Worm (Caenorhabditis elegans): Measurements from ENCODE around the gene R12C12.7.
A peak's percentile ranks its signal among the peaks of the same experiment; 100 is the strongest.

The R12C12.7 gene

ce11 chrII:6025647-6026046, 30.1 kb downstream of the R12C12.7 start:
- TF ChIP-seq blmp-1 (tag; optimal IDR thresholded peaks at IDR 0.05) (peak; percentile 61), lsy-2 (tag; optimal IDR thresholded peaks at IDR 0.05) (no peak), elt-3 (tag; optimal IDR thresholded peaks at IDR 0.05) (peak in 1 of 6 experiments; percentile 53), jun-1 (tag; optimal IDR thresholded peaks at IDR 0.05) (no peak), nhr-84 (tag; optimal IDR thresholded peaks at IDR 0.05) (no peak), nhr-90 (tag; optimal IDR thresholded peaks at IDR 0.05; ENCODE audit: poor library complexity) (no peak), efl-1 (optimal IDR thresholded peaks at IDR 0.05) (no peak), efl-1 (GFP tag; optimal IDR thresholded peaks at IDR 0.05 in 1 of 2) (no peak), dpl-1 (GFP tag; optimal IDR thresholded peaks at IDR 0.05) (no peak), pax-3 (tag; optimal IDR thresholded peaks at IDR 0.05) (no peak), snu-23 (GFP tag; optimal IDR thresholded peaks at IDR 0.05) (peak; percentile 5), elt-2 (tag; optimal IDR thresholded peaks at IDR 0.05) (peak; percentile 89), nhr-20 (tag; optimal IDR thresholded peaks at IDR 0.05) (peak; percentile 24), mdl-1 (tag; optimal IDR thresholded peaks at IDR 0.05) (no peak), tlp-1 (tag; optimal IDR thresholded peaks at IDR 0.05) (no peak), lin-35 (GFP tag; optimal IDR thresholded peaks at IDR 0.05) (no peak), pqm-1 (tag; optimal IDR thresholded peaks at IDR 0.05) (no peak), lin-39 (tag; optimal IDR thresholded peaks at IDR 0.05) (no peak), xbp-1 (tag; optimal IDR thresholded peaks at IDR 0.05) (no peak), nhr-11 (tag; optimal IDR thresholded peaks at IDR 0.05) (no peak), sptf-1 (tag; optimal IDR thresholded peaks at IDR 0.05) (no peak), ztf-4 (tag; optimal IDR thresholded peaks at IDR 0.05) (no peak), mab-9 (GFP tag; IDR thresholded peaks at IDR 0.05) (no peak), hlh-17 (GFP tag; optimal IDR thresholded peaks at IDR 0.05; ENCODE audit: borderline replicate concordance) (no peak), Y116A8C.19 (tag; optimal IDR thresholded peaks at IDR 0.05; ENCODE audit: borderline replicate concordance) (no peak), ztf-11 (tag; optimal IDR thresholded peaks at IDR 0.05) (no peak), vab-15 (tag; optimal IDR thresholded peaks at IDR 0.05) (no peak), swsn-7 (tag; optimal IDR thresholded peaks at IDR 0.05) (no peak), tbx-2 (tag; optimal IDR thresholded peaks at IDR 0.05) (no peak), ceh-63 (GFP tag; optimal IDR thresholded peaks at IDR 0.05) (no peak), ceh-88 (GFP tag; IDR thresholded peaks at IDR 0.05) (no peak), C34B4.2 (tag; optimal IDR thresholded peaks at IDR 0.05) (no peak), lin-14 (GFP tag; optimal IDR thresholded peaks at IDR 0.05) (peak; percentile 40), grh-1 (GFP tag; IDR thresholded peaks at IDR 0.05) (no peak), nhr-85 (tag) (peak; percentile 16), sox-4 (tag; optimal IDR thresholded peaks at IDR 0.05) (no peak), aha-1 (tag; optimal IDR thresholded peaks at IDR 0.05) (no peak), fkh-8 (tag; optimal IDR thresholded peaks at IDR 0.05) (no peak), C04F5.9 (tag; optimal IDR thresholded peaks at IDR 0.05) (no peak), nhr-77 (tag; optimal IDR thresholded peaks at IDR 0.05) (no peak)

DNA sequence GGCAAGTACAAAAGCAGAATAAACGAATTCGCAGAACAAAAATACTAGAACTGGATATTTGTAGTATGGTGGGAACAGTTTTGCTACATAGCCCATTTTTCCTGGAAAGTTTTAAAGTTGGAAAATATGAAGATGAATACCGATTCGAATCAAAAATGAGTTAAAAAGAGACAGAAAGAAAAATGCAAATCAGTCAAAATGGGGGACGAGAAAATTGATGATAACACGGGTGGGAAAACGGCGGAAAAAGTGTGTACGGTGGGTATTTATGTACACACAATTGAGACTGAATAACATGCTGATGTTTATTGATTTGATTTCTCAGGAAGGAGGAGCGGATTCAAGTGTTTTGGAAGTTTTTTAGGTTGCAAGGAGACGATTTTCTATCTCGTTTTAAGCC, 30.9 kb downstream of the R12C12.7 start, which contains the start of gene R12C12.9:
R12C12.9 (minus strand) TSS at position 101 of the 400 bp plus-strand sequence.
- TF ChIP-seq ceh-8 (GFP tag; optimal IDR thresholded peaks at IDR 0.05) (no peak), elt-2 (tag; optimal IDR thresholded peaks at IDR 0.05) (peak; percentile 3)

DNA sequence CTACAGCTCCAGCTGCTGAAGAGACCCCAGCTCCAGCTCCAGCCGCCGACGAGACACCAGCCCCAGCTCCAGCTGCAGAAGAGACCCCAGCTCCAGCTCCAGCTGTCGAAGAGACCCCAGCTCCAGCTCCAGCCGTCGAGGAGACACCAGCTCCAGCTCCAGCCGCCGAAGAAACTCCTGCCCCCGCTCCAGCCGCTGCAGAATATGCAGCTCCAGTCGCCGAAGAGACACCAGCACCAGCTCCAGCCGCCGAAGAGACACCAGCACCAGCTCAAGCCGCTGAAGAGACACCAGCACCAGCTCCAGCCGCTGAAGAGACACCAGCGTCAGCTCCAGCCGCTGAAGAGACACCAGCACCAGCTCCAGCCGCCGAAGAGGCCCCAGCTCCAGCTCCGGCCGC, 33.2 kb downstream of the R12C12.7 start:
- peak; percentile 30 for TF ChIP-seq ceh-8 (GFP tag; optimal IDR thresholded peaks at IDR 0.05)
- TF ChIP-seq hlh-17 (GFP tag; optimal IDR thresholded peaks at IDR 0.05; ENCODE audit: borderline replicate concordance): no peak
- no peak for TF ChIP-seq skn-1 (tag; optimal IDR thresholded peaks at IDR 0.05)
